Fruit fly (Drosophila melanogaster) whole organism, embryonic: ENCODE data around the gene Ipo9.

ENCODE experiments used
- Asciz ChIP-seq: fragments of 200-800 bp; sonication (Bioruptor generic); optimal IDR thresholded peaks from 2 replicates; lab custom pipeline; 2017; ENCODE audit warnings: missing biosample characterization, mild to moderate bottlenecking, missing genetic modification characterization, missing genetic modification reagents
- CG10267 ChIP-seq: fragments of 200-800 bp; sonication (Bioruptor generic); optimal IDR thresholded peaks from 2 replicates; lab custom pipeline; 2018; ENCODE audit warnings: missing biosample characterization, mild to moderate bottlenecking, missing genetic modification characterization, moderate library complexity
- CG10462 ChIP-seq: fragments of 200-800 bp; sonication (Bioruptor generic); optimal IDR thresholded peaks from 2 replicates; lab custom pipeline; 2016; ENCODE audit warnings: missing biosample characterization, missing genetic modification characterization
- CG13123 ChIP-seq: fragments of 200-800 bp; sonication (Bioruptor generic); optimal IDR thresholded peaks from 2 replicates; lab custom pipeline; 2016; ENCODE audit warnings: missing biosample characterization, missing genetic modification characterization
- CG14050 ChIP-seq: fragments of 200-800 bp; sonication (Bioruptor generic); IDR thresholded peaks from 3 replicates; pipeline ENCODE4 v1.3.6; 2022; ENCODE audit warnings: missing biosample characterization, missing genetic modification characterization
- CG14710 ChIP-seq: fragments of 200-800 bp; sonication (Bioruptor generic); optimal IDR thresholded peaks from 3 replicates; lab custom pipeline; 2019; ENCODE audit warnings: missing biosample characterization, mild to moderate bottlenecking, missing genetic modification characterization, moderate library complexity
- CG15514 ChIP-seq: fragments of 200-800 bp; sonication (Bioruptor generic); optimal IDR thresholded peaks from 3 replicates; lab custom pipeline; 2017; ENCODE audit warnings: missing biosample characterization, missing genetic modification characterization, mild to moderate bottlenecking, moderate library complexity, missing genetic modification reagents
- CG15696 ChIP-seq: fragments of 200-800 bp; sonication (Bioruptor generic); optimal IDR thresholded peaks from 2 replicates; lab custom pipeline; 2019; ENCODE audit warnings: missing biosample characterization, mild to moderate bottlenecking, missing genetic modification characterization, moderate library complexity
- CG16863 ChIP-seq: fragments of 200-800 bp; sonication (Bioruptor generic); optimal IDR thresholded peaks from 3 replicates; lab custom pipeline; 2016; ENCODE audit warnings: missing biosample characterization, missing genetic modification characterization
- CG17912 ChIP-seq: fragments of 200-800 bp; sonication (Bioruptor generic); optimal IDR thresholded peaks from 2 replicates; lab custom pipeline; 2018; ENCODE audit warnings: missing biosample characterization, mild to moderate bottlenecking, missing genetic modification characterization
- CG32532 ChIP-seq: fragments of 200-800 bp; sonication (Bioruptor generic); IDR thresholded peaks from 2 replicates; pipeline ENCODE4 v1.3.6; 2022; ENCODE audit warnings: missing biosample characterization, missing genetic modification characterization
- CG4360 ChIP-seq: fragments of 200-800 bp; sonication (Bioruptor generic); IDR thresholded peaks from 2 replicates; pipeline ENCODE4 v1.3.6; 2022; ENCODE audit warnings: missing biosample characterization, missing genetic modification characterization
- CG4707 ChIP-seq: fragments of 200-800 bp; sonication (Bioruptor generic); optimal IDR thresholded peaks from 2 replicates; lab custom pipeline; 2018; ENCODE audit warnings: missing biosample characterization, mild to moderate bottlenecking, missing genetic modification characterization, moderate library complexity
- CG4820 ChIP-seq: fragments of 200-800 bp; sonication (Bioruptor generic); optimal IDR thresholded peaks from 3 replicates; lab custom pipeline; 2016; ENCODE audit warnings: missing biosample characterization, missing genetic modification characterization
- CG5245 ChIP-seq: fragments of 200-800 bp; sonication (Bioruptor generic); optimal IDR thresholded peaks from 3 replicates; lab custom pipeline; 2016; ENCODE audit warnings: missing biosample characterization, missing genetic modification characterization
- CG8478 ChIP-seq: fragments of >200 bp; optimal IDR thresholded peaks from 2 replicates; lab custom pipeline; 2018
- CG9876 ChIP-seq: fragments of 200-800 bp; sonication (Bioruptor generic); optimal IDR thresholded peaks from 2 replicates; lab custom pipeline; 2016; ENCODE audit warnings: missing biosample characterization, missing genetic modification characterization
- Deaf1 ChIP-seq: fragments of 200-800 bp; optimal IDR thresholded peaks from 3 replicates; lab custom pipeline; 2019; ENCODE audit warnings: missing biosample characterization, mild to moderate bottlenecking, missing genetic modification characterization, moderate library complexity
- Fer2 ChIP-seq: fragments of 200-800 bp; sonication (Bioruptor generic); optimal IDR thresholded peaks from 2 replicates; lab custom pipeline; 2018; ENCODE audit warnings: missing biosample characterization, mild to moderate bottlenecking, missing genetic modification characterization, moderate library complexity
- HLHmδ ChIP-seq: fragments of 200-800 bp; sonication (Bioruptor generic); optimal IDR thresholded peaks from 2 replicates; lab custom pipeline; 2018; ENCODE audit warnings: missing biosample characterization, mild to moderate bottlenecking, missing genetic modification characterization, moderate library complexity
- Hr39 ChIP-seq: fragments of >200 bp; optimal IDR thresholded peaks from 2 replicates; lab custom pipeline; 2017
- Hr51 ChIP-seq, 2 experiments: fragments of 200-800 bp; sonication (Bioruptor generic); optimal IDR thresholded peaks; 2 replicates in 1 of 2; 3 replicates in 1 of 2; lab custom pipeline; 2016 to 2018; ENCODE audit warnings: missing biosample characterization in 2 of 2, missing genetic modification characterization in 2 of 2, mild to moderate bottlenecking in 1 of 2, moderate library complexity in 1 of 2
- Lpt ChIP-seq: fragments of >200 bp; optimal IDR thresholded peaks from 2 replicates; lab custom pipeline; 2018; ENCODE audit warnings: missing biosample characterization, missing genetic modification characterization
- MESR4 ChIP-seq: fragments of 200-800 bp; sonication (Bioruptor generic); optimal IDR thresholded peaks from 2 replicates; lab custom pipeline; 2018; ENCODE audit warnings: missing biosample characterization, mild to moderate bottlenecking, missing genetic modification characterization, moderate library complexity
- Mes4 ChIP-seq: fragments of 200-800 bp; sonication (Bioruptor generic); optimal IDR thresholded peaks from 2 replicates; lab custom pipeline; 2016; ENCODE audit warnings: missing biosample characterization, missing genetic modification characterization
- Nf-YA ChIP-seq: fragments of 200-800 bp; sonication (Bioruptor generic); IDR thresholded peaks from 2 replicates; pipeline ENCODE4 v1.3.6; 2022; ENCODE audit warnings: missing biosample characterization, missing genetic modification characterization
- PHDP ChIP-seq: fragments of 200-800 bp; sonication (Bioruptor generic); optimal IDR thresholded peaks from 3 replicates; lab custom pipeline; 2018; ENCODE audit warnings: missing biosample characterization, mild to moderate bottlenecking, missing genetic modification characterization, moderate library complexity
- Taf1 ChIP-seq: fragments of 200-800 bp; sonication (Bioruptor generic); IDR thresholded peaks from 2 replicates; pipeline ENCODE4 v1.3.6; 2022; ENCODE audit warnings: missing biosample characterization, missing genetic modification characterization
- Trl ChIP-seq, 3 experiments: fragments of >200 bp in 2 of 3; fragments of 200-800 bp in 1 of 3; sonication (Bioruptor generic) in 1 of 3; optimal IDR thresholded peaks; 2 replicates in 1 of 3; 3 replicates in 2 of 3; lab custom pipeline; 2016 to 2017; ENCODE audit warnings: missing biosample characterization in 1 of 3, missing genetic modification characterization in 1 of 3
- Vsx1 ChIP-seq: fragments of 200-800 bp; sonication (Bioruptor generic); optimal IDR thresholded peaks from 2 replicates; lab custom pipeline; 2017; ENCODE audit warnings: missing biosample characterization, mild to moderate bottlenecking, missing genetic modification characterization, missing genetic modification reagents
- Xbp1 ChIP-seq: fragments of 200-800 bp; sonication (Bioruptor generic); optimal IDR thresholded peaks from 3 replicates; lab custom pipeline; 2016; ENCODE audit warnings: missing biosample characterization, mild to moderate bottlenecking, missing genetic modification characterization
- ab ChIP-seq: fragments of 200-800 bp; sonication (Bioruptor generic); optimal IDR thresholded peaks from 2 replicates; lab custom pipeline; 2016; ENCODE audit warnings: missing biosample characterization, missing genetic modification characterization
- cwo ChIP-seq: fragments of 200-800 bp; sonication (Bioruptor generic); optimal IDR thresholded peaks from 3 replicates; lab custom pipeline; 2017; ENCODE audit warnings: missing biosample characterization, missing genetic modification characterization, mild to moderate bottlenecking, moderate library complexity, missing genetic modification reagents
- dpn ChIP-seq, 2 experiments: fragments of 200-800 bp; sonication (Bioruptor generic); optimal IDR thresholded peaks; 3 replicates each; lab custom pipeline; 2016; ENCODE audit warnings: missing biosample characterization in 2 of 2, missing genetic modification characterization in 2 of 2
- gro ChIP-seq: fragments of 200-800 bp; sonication (Bioruptor generic); optimal IDR thresholded peaks from 2 replicates; lab custom pipeline; 2016; ENCODE audit warnings: missing biosample characterization, missing genetic modification characterization
- gsb-n ChIP-seq: fragments of 200-800 bp; sonication (Bioruptor generic); optimal IDR thresholded peaks from 3 replicates; lab custom pipeline; 2018; ENCODE audit warnings: missing biosample characterization, mild to moderate bottlenecking, missing genetic modification characterization
- lilli ChIP-seq: fragments of 200-800 bp; sonication (Bioruptor generic); optimal IDR thresholded peaks from 3 replicates; lab custom pipeline; 2016; ENCODE audit warnings: missing biosample characterization, missing genetic modification characterization
- onecut ChIP-seq: fragments of 200-800 bp; sonication (Bioruptor generic); IDR thresholded peaks from 2 replicates; pipeline ENCODE4 v1.3.6; 2022; ENCODE audit warnings: missing biosample characterization, missing genetic modification characterization
- phol ChIP-seq: fragments of 200-800 bp; sonication (Bioruptor generic); optimal IDR thresholded peaks from 3 replicates; lab custom pipeline; 2018; ENCODE audit warnings: missing biosample characterization, mild to moderate bottlenecking, missing genetic modification characterization, moderate library complexity
- pita ChIP-seq: fragments of 200-800 bp; sonication (Bioruptor generic); optimal IDR thresholded peaks from 2 replicates; lab custom pipeline; 2017; ENCODE audit warnings: missing biosample characterization, mild to moderate bottlenecking, missing genetic modification characterization
- pnt ChIP-seq: fragments of 200-800 bp; sonication (Bioruptor generic); optimal IDR thresholded peaks from 3 replicates; lab custom pipeline; 2016; ENCODE audit warnings: missing biosample characterization, missing genetic modification characterization
- pzg ChIP-seq: fragments of 200-800 bp; sonication (Bioruptor generic); optimal IDR thresholded peaks from 3 replicates; lab custom pipeline; 2018; ENCODE audit warnings: missing biosample characterization, mild to moderate bottlenecking, missing genetic modification characterization, moderate library complexity
- rib ChIP-seq: fragments of 200-800 bp; sonication (Bioruptor generic); IDR thresholded peaks from 2 replicates; pipeline ENCODE4 v1.3.6; 2022; ENCODE audit warnings: missing biosample characterization, missing genetic modification characterization
- sc ChIP-seq, 3 experiments: fragments of >200 bp in 2 of 3; fragments of 200-800 bp in 1 of 3; sonication (Bioruptor generic) in 1 of 3; optimal IDR thresholded peaks; 2 replicates in 2 of 3; 3 replicates in 1 of 3; lab custom pipeline; 2017; ENCODE audit warnings: mild to moderate bottlenecking in 1 of 3, missing biosample characterization in 1 of 3, missing genetic modification characterization in 1 of 3, missing genetic modification reagents in 1 of 3
- so ChIP-seq: fragments of 200-800 bp; sonication (Bioruptor generic); IDR thresholded peaks from 3 replicates; pipeline ENCODE4 v1.3.6; 2022; ENCODE audit warnings: missing biosample characterization, missing genetic modification characterization
- twi ChIP-seq: fragments of 200-800 bp; optimal IDR thresholded peaks from 2 replicates; lab custom pipeline; 2019; ENCODE audit warnings: missing biosample characterization, mild to moderate bottlenecking, missing genetic modification characterization, moderate library complexity
- tx ChIP-seq: fragments of 200-800 bp; sonication (Bioruptor generic); optimal IDR thresholded peaks from 2 replicates; lab custom pipeline; 2016; ENCODE audit warnings: missing biosample characterization, missing genetic modification characterization
- unpg ChIP-seq: fragments of 200-800 bp; sonication (Bioruptor generic); optimal IDR thresholded peaks from 3 replicates; lab custom pipeline; 2018; ENCODE audit warnings: missing biosample characterization, mild to moderate bottlenecking, missing genetic modification characterization, moderate library complexity
- vvl ChIP-seq: fragments of 200-800 bp; sonication (Bioruptor generic); IDR thresholded peaks from 2 replicates; pipeline ENCODE4 v1.3.6; 2022; ENCODE audit warnings: missing biosample characterization, missing genetic modification characterization
- z ChIP-seq: fragments of 200-800 bp; sonication (Bioruptor generic); IDR thresholded peaks from 3 replicates; pipeline ENCODE4 v1.3.6; 2022; ENCODE audit warnings: missing biosample characterization, missing genetic modification characterization

The Ipo9 gene

dm6 chr3R:11454210-11454904 lies 42.0 kb downstream of the Ipo9 start (continued):
- TF ChIP-seq Hr51 (GFP tag; optimal IDR thresholded peaks at IDR 0.05; lab: Kevin White, UChicago) (peak; percentile 58 to 75), gro (GFP tag; lab: Kevin White, UChicago) (peak; percentile 76), Asciz (GFP tag; lab: Kevin White, UChicago) (peak; percentile 23), gsb-n (tag; lab: Kevin White, UChicago) (no peak), so (GFP tag; lab: Robert Waterston, UW) (no peak), rib (GFP tag; lab: Robert Waterston, UW) (no peak; the same call in 1 of the 2 replicates), CG32532 (GFP tag; lab: Robert Waterston, UW) (peak; percentile 76), dpn (GFP tag; optimal IDR thresholded peaks at IDR 0.05; lab: Kevin White, UChicago) (peak; percentile 49 to 70), CG9876 (GFP tag; lab: Kevin White, UChicago) (no peak), pita (GFP tag; lab: Kevin White, UChicago) (no peak), pzg (no peak), Hr39 (no peak), CG8478 (no peak), Vsx1 (GFP tag; lab: Kevin White, UChicago) (peak; percentile 46), pnt (GFP tag; lab: Kevin White, UChicago) (no peak), Xbp1 (GFP tag; lab: Kevin White, UChicago) (peak; percentile 49), CG4707 (GFP tag; lab: Kevin White, UChicago) (no peak), HLHmδ (GFP tag; lab: Kevin White, UChicago) (no peak), tx (peak; percentile 36), Nf-YA (GFP tag; lab: Robert Waterston, UW) (no peak), CG16863 (GFP tag; lab: Kevin White, UChicago) (peak; percentile 3), ab (peak; percentile 2), sc (optimal IDR thresholded peaks at IDR 0.05; lab: Kevin White, UChicago) (no peak), sc (GFP tag; optimal IDR thresholded peaks at IDR 0.05; lab: Kevin White, UChicago) (no peak), unpg (peak; percentile 68), CG15696 (tag; lab: Kevin White, UChicago) (no peak), CG10267 (tag; lab: Kevin White, UChicago) (peak; percentile 13), twi (tag; lab: Kevin White, UChicago) (no peak), CG4360 (no peak), Taf1 (no peak), PHDP (tag; lab: Kevin White, UChicago) (peak; percentile 63), z (GFP tag; lab: Robert Waterston, UW) (no peak), CG5245 (GFP tag; lab: Kevin White, UChicago) (no peak), cwo (peak; percentile 56), Mes4 (no peak), Trl (optimal IDR thresholded peaks at IDR 0.05; lab: Kevin White, UChicago) (no peak), Trl (GFP tag; optimal IDR thresholded peaks at IDR 0.05; lab: Kevin White, UChicago) (no peak), phol (peak; percentile 43), MESR4 (GFP tag; lab: Kevin White, UChicago) (no peak), CG13123 (no peak), onecut (GFP tag; lab: Robert Waterston, UW) (no peak), vvl (GFP tag; lab: Robert Waterston, UW) (0 out of 2 replicates have a peak, but pooled peaks have one; percentile 31), CG4820 (GFP tag; lab: Kevin White, UChicago) (peak; percentile 0), CG14050 (GFP tag; lab: Robert Waterston, UW) (no peak), CG17912 (GFP tag; lab: Kevin White, UChicago) (no peak), lilli (peak; percentile 70), CG14710 (tag; lab: Kevin White, UChicago) (no peak), Deaf1 (tag; lab: Kevin White, UChicago) (peak; percentile 63), Lpt (no peak), CG15514 (GFP tag; lab: Kevin White, UChicago) (peak; percentile 40), CG10462 (peak; percentile 6), Fer2 (no peak)
